Fruit fly (Drosophila melanogaster) Kc167 (cell line): ENCODE results near the gene CG12237.

Experiments used
- Myc ChIP-seq: fragments of >200 bp; optimal IDR thresholded peaks from 2 replicates; lab custom pipeline; 2017; ENCODE audit warnings: missing external identifiers
- h ChIP-seq: fragments of >200 bp; optimal IDR thresholded peaks from 3 replicates; lab custom pipeline; 2018; ENCODE audit warnings: missing external identifiers
- insv ChIP-seq: fragments of >200 bp; optimal IDR thresholded peaks from 3 replicates; lab custom pipeline; 2018; ENCODE audit warnings: missing external identifiers

DNA sequence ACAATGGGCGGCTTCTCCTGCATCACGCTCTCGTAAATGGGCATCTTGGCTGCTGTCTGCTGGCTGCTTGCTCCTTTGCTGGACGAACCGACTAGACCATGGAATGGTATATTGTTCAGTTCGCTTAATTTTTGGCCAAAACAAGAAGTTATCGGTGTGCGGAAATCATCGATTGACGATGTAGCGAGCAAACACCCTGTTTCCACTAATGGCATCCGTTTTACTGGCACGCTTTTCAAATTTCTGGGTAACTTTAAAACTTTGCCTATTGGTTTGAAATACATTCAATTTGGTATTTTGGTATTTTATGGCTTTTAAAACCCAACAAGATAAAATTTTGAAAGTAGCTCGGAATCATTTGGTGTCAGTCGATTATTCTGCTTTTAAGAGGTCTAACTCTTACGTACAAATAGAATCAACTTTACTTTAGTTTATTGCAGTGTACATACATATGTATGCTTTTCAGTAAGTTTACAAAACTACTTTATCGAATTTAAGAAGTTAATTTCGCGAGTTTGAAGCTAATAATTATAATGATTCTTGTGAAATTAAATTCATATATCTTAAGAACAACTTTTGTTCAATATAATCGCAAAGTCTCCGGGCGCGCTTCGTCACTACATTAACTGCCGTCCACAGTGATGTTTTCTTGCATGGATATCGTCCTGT, 3.3 kb upstream of the CG12237 start, which contains the start of gene Arp10:
- TF ChIP-seq Myc (lab: Kevin White, UChicago) (no peak), h (lab: Kevin White, UChicago) (no peak), insv (lab: Kevin White, UChicago) (no peak)
